3 worm cellular contexts compared by ENCODE assay signal in genomic region chrV:10699122-10699521, ce11.
TF ChIP-seq lines count a peak whose summit lies in the region.

No protein-coding gene starts in this region.

TF ChIP-seq in whole organism, L2 larva, 48 proteins besides CTCF, POLR2A, EP300 and RAD21:
- TF ChIP-seq mab-5 (tag; optimal IDR thresholded peaks at IDR 0.05; lab: Kevin White, UChicago): no peak
- no peak for TF ChIP-seq aly-2 (tag; optimal IDR thresholded peaks at IDR 0.05; lab: Kevin White, UChicago)
- TF ChIP-seq unc-62 (GFP tag; optimal IDR thresholded peaks at IDR 0.05; lab: Kevin White, UChicago): no peak
- no peak for TF ChIP-seq lin-13 (GFP tag; optimal IDR thresholded peaks at IDR 0.05; lab: Kevin White, UChicago)
- TF ChIP-seq crh-2 (tag; optimal IDR thresholded peaks at IDR 0.05; lab: Kevin White, UChicago): peak; percentile 63

TF ChIP-seq in whole organism, L3 larva, 47 proteins besides CTCF, POLR2A, EP300 and RAD21:
- TF ChIP-seq nhr-43 (tag; optimal IDR thresholded peaks at IDR 0.05; lab: Kevin White, UChicago; ENCODE audit: poor library complexity, severe bottlenecking) (no peak), lsy-12 (tag; optimal IDR thresholded peaks at IDR 0.05; lab: Kevin White, UChicago) (no peak), tbx-2 (tag; optimal IDR thresholded peaks at IDR 0.05; lab: Kevin White, UChicago) (no peak), fkh-10 (GFP tag; optimal IDR thresholded peaks at IDR 0.05; lab: Kevin White, UChicago) (peak; percentile 35), nhr-28 (tag; optimal IDR thresholded peaks at IDR 0.05; lab: Kevin White, UChicago) (no peak), nhr-76 (tag; optimal IDR thresholded peaks at IDR 0.05; lab: Kevin White, UChicago) (no peak)

TF ChIP-seq in whole organism, L4 larva, 104 proteins besides CTCF, POLR2A, EP300 and RAD21:
- no peak for TF ChIP-seq daf-19 (GFP tag; conservative IDR thresholded peaks at IDR 0.05; lab: Robert Waterston, UW)
- no peak for TF ChIP-seq fos-1 (tag; optimal IDR thresholded peaks at IDR 0.05; lab: Kevin White, UChicago)
- peak in 1 of 2 experiments; percentile 79 for TF ChIP-seq unc-62 (GFP tag; optimal IDR thresholded peaks at IDR 0.05 in 1 of 2; lab: Kevin White, UChicago)
- no peak for TF ChIP-seq unc-62 (tag; optimal IDR thresholded peaks at IDR 0.05; lab: Kevin White, UChicago)
- no peak for TF ChIP-seq cey-2 (tag; optimal IDR thresholded peaks at IDR 0.05; lab: Kevin White, UChicago; ENCODE audit: borderline replicate concordance, insufficient read depth)
- TF ChIP-seq zip-11 (GFP tag; IDR thresholded peaks at IDR 0.05; lab: Robert Waterston, UW): no peak
- peak; percentile 52 for TF ChIP-seq aha-1 (tag; lab: Kevin White, UChicago)
- no peak for TF ChIP-seq spr-1 (tag; optimal IDR thresholded peaks at IDR 0.05; lab: Kevin White, UChicago)
